Fruit fly (Drosophila melanogaster) whole organism, pupa: Measurements from ENCODE around the gene CG46441.

ENCODE experiments used
- CG12605 ChIP-seq: fragments of 200-800 bp; sonication (Bioruptor generic); IDR thresholded peaks from 2 replicates; pipeline ENCODE4 v1.3.6; 2022; ENCODE audit warnings: missing biosample characterization, missing genetic modification characterization
- CG13204 ChIP-seq: fragments of 200-800 bp; sonication (Bioruptor generic); optimal IDR thresholded peaks from 2 replicates; lab custom pipeline; 2018; ENCODE audit warnings: missing biosample characterization, mild to moderate bottlenecking, missing genetic modification characterization, moderate library complexity
- CG34367 ChIP-seq: fragments of 200-800 bp; sonication (Bioruptor generic); optimal IDR thresholded peaks from 2 replicates; lab custom pipeline; 2018; ENCODE audit warnings: missing biosample characterization, mild to moderate bottlenecking, missing genetic modification characterization
- CG8301 ChIP-seq: fragments of 200-800 bp; sonication (Bioruptor generic); optimal IDR thresholded peaks from 2 replicates; lab custom pipeline; 2018; ENCODE audit warnings: missing biosample characterization, mild to moderate bottlenecking, missing genetic modification characterization
- CG9948 ChIP-seq: fragments of 200-800 bp; sonication (Bioruptor generic); optimal IDR thresholded peaks from 2 replicates; lab custom pipeline; 2018; ENCODE audit warnings: missing biosample characterization, mild to moderate bottlenecking, missing genetic modification characterization, moderate library complexity
- D1 ChIP-seq: fragments of 200-800 bp; sonication (Bioruptor generic); optimal IDR thresholded peaks from 2 replicates; lab custom pipeline; 2018; ENCODE audit warnings: missing biosample characterization, mild to moderate bottlenecking, missing genetic modification characterization, moderate library complexity
- EcR ChIP-seq: fragments of 200-800 bp; sonication (Bioruptor generic); optimal IDR thresholded peaks from 3 replicates; lab custom pipeline; 2019; ENCODE audit warnings: missing biosample characterization, missing genetic modification characterization, mild to moderate bottlenecking, moderate library complexity, missing genetic modification reagents
- Ets98B ChIP-seq: fragments of 200-800 bp; sonication (Bioruptor generic); IDR thresholded peaks from 2 replicates; pipeline ENCODE4 v1.3.6; 2022; ENCODE audit warnings: missing biosample characterization, missing genetic modification characterization
- Pif1A ChIP-seq: fragments of 200-800 bp; sonication (Bioruptor generic); optimal IDR thresholded peaks from 3 replicates; lab custom pipeline; 2016; ENCODE audit warnings: missing biosample characterization, missing genetic modification characterization
- Snoo ChIP-seq: fragments of 200-800 bp; sonication (Bioruptor generic); optimal IDR thresholded peaks from 3 replicates; lab custom pipeline; 2017; ENCODE audit warnings: missing biosample characterization, mild to moderate bottlenecking, missing genetic modification characterization, inconsistent platforms
- fd96Ca ChIP-seq: fragments of 200-800 bp; sonication (Bioruptor generic); IDR thresholded peaks from 3 replicates; pipeline ENCODE4 v1.3.6; 2022; ENCODE audit warnings: missing biosample characterization, missing genetic modification characterization
- gl ChIP-seq: fragments of 200-800 bp; sonication (Bioruptor generic); optimal IDR thresholded peaks from 2 replicates; lab custom pipeline; 2018; ENCODE audit warnings: missing biosample characterization, mild to moderate bottlenecking, missing genetic modification characterization

- TF ChIP-seq gl (no peak), CG8301 (tag; lab: Kevin White, UChicago) (no peak), CG12605 (GFP tag; lab: Robert Waterston, UW) (no peak), D1 (tag; lab: Kevin White, UChicago) (no peak), Ets98B (GFP tag; lab: Robert Waterston, UW) (no peak), Pif1A (no peak), fd96Ca (GFP tag; lab: Robert Waterston, UW) (no peak), EcR (GFP tag; lab: Kevin White, UChicago) (no peak), CG13204 (GFP tag; lab: Kevin White, UChicago) (no peak), CG9948 (tag; lab: Kevin White, UChicago) (no peak), Snoo (no peak), CG34367 (tag; lab: Kevin White, UChicago) (no peak)
These were observed 41.4 kb upstream of the CG46441 start for dm6 chr3R:20543220-20543619.
